Worm (Caenorhabditis elegans) whole organism, early embryonic: ENCODE measurements around the gene B0252.3.
A peak's percentile ranks its signal among the peaks of the same experiment; 100 is the strongest.

Experiments
- B0310.2 ChIP-seq: sonication (generic microtip); optimal IDR thresholded peaks from 2 replicates; lab custom pipeline; 2016; ENCODE audit warnings: mild to moderate bottlenecking, missing genetic modification characterization, missing compliant biosample characterization
- F13C5.2 ChIP-seq: sonication (generic microtip); optimal IDR thresholded peaks from 2 replicates; lab custom pipeline; 2017; ENCODE audit warnings: mild to moderate bottlenecking, missing genetic modification characterization, inconsistent platforms, missing compliant biosample characterization
- aly-1 ChIP-seq: sonication (generic microtip); optimal IDR thresholded peaks from 2 replicates; lab custom pipeline; 2016; ENCODE audit warnings: missing genetic modification characterization, missing compliant biosample characterization
- ama-1 ChIP-seq: fragments of 150-350 bp; optimal IDR thresholded peaks from 2 replicates; lab custom pipeline; 2014
- ceh-13 ChIP-seq: fragments of 200-800 bp; sonication (Bioruptor generic); optimal IDR thresholded peaks from 2 replicates; lab custom pipeline; 2018; ENCODE audit warnings: mild to moderate bottlenecking, missing genetic modification characterization, missing compliant biosample characterization
- ceh-36 ChIP-seq: sonication (generic microtip); optimal IDR thresholded peaks from 2 replicates; lab custom pipeline; 2016; ENCODE audit warnings: missing genetic modification characterization, inconsistent platforms, missing compliant biosample characterization
- ets-7 ChIP-seq: sonication (generic microtip); optimal IDR thresholded peaks from 2 replicates; lab custom pipeline; 2016; ENCODE audit warnings: missing genotype, missing genetic modification characterization, missing compliant biosample characterization
- flt-1 ChIP-seq: fragments of 200-800 bp; sonication (Bioruptor generic); IDR thresholded peaks from 2 replicates; pipeline ENCODE4 v1.3.6; 2022; ENCODE audit warnings: missing genetic modification characterization, missing compliant biosample characterization
- hmbx-1 ChIP-seq: sonication (generic microtip); optimal IDR thresholded peaks from 2 replicates; lab custom pipeline; 2016; ENCODE audit warnings: mild to moderate bottlenecking, missing genetic modification characterization, missing compliant biosample characterization
- hmg-4 ChIP-seq: fragments of 200-800 bp; sonication (Bioruptor generic); optimal IDR thresholded peaks from 2 replicates; lab custom pipeline; 2018; ENCODE audit warnings: mild to moderate bottlenecking, missing genetic modification characterization, missing compliant biosample characterization
- hnd-1 ChIP-seq: sonication (generic microtip); optimal IDR thresholded peaks from 2 replicates; lab custom pipeline; 2016; ENCODE audit warnings: missing genetic modification characterization, missing compliant biosample characterization
- pes-1 ChIP-seq: fragments of 200-800 bp; sonication (Bioruptor generic); IDR thresholded peaks from 2 replicates; pipeline ENCODE4 v1.3.6; 2022; ENCODE audit warnings: missing genetic modification reagents, missing genetic modification characterization, missing compliant biosample characterization
- scrt-1 ChIP-seq: fragments of 200-800 bp; sonication (Bioruptor generic); IDR thresholded peaks from 2 replicates; pipeline ENCODE4 v1.3.6; 2022; ENCODE audit warnings: missing genetic modification characterization, missing compliant biosample characterization
- sea-1 ChIP-seq: fragments of 200-800 bp; sonication (Bioruptor generic); conservative IDR thresholded peaks from 2 replicates; pipeline ENCODE4 v1.3.6; 2022; ENCODE audit warnings: missing genetic modification characterization, missing compliant biosample characterization
- tbx-11 ChIP-seq: fragments of 200-800 bp; sonication (Bioruptor generic); IDR thresholded peaks from 2 replicates; pipeline ENCODE4 v1.3.6; 2022; ENCODE audit warnings: missing genetic modification characterization, missing compliant biosample characterization
- tbx-37 ChIP-seq: fragments of 200-800 bp; sonication (Bioruptor generic); conservative IDR thresholded peaks from 2 replicates; pipeline ENCODE4 v1.3.6; 2022; ENCODE audit warnings: missing genetic modification reagents, missing genetic modification characterization, missing compliant biosample characterization
- tra-4 ChIP-seq: sonication (generic microtip); optimal IDR thresholded peaks from 2 replicates; lab custom pipeline; 2017; ENCODE audit warnings: missing genetic modification characterization, missing compliant biosample characterization

The B0252.3 gene

DNA sequence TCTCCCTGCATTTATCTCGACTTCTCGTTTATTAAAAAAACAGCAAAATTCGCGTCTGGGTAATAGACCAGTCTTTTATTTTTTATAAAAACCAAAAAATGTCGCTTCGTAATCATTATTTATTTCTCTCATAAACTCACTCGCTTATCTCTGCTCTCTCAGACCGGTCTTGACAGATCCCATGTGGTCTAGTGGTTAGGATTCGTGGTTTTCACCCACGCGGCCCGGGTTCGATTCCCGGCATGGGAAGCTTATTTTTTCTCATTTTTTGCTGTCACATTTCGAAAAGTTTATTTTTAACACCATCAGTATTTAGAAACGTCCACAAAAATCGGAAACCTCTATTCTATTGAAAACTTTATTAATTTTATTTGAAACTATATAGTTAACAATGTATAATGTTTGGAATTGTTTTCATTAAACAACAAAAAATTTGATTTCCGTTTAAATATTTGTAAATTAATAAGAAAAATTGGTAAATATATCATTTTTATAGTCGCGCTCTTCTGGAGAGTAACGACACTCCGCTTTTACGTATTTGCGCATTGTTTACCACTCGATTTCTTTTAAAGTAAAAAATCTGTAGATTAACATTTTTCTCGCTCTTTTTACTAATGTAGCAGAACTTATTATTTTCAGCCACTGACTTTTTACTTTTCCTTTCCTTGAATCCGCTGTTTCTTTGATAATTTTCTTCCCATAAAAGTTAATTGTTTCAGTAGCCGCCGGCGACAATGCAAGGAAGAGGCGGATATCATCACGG is 9.4 kb downstream of the B0252.3 start, which contains the start of gene hrpl-1:
Gene hrpl-1, plus strand, starts transcription at position 713 of the 763 bp plus-strand sequence.
- peak; percentile 74 for TF ChIP-seq flt-1 (GFP tag; lab: Robert Waterston, UW)
- TF ChIP-seq tra-4, result no peak
- TF ChIP-seq sea-1 (GFP tag; lab: Robert Waterston, UW), result 0 out of 2 replicates have a peak, but pooled peaks have one; percentile 72
- peak; percentile 89 for TF ChIP-seq ceh-36
- no peak for TF ChIP-seq F13C5.2 (tag; lab: Kevin White, UChicago)
- TF ChIP-seq hnd-1 (tag; lab: Kevin White, UChicago), result peak; percentile 3
- peak; percentile 69 for TF ChIP-seq tbx-11
- peak; percentile 80 for TF ChIP-seq scrt-1 (GFP tag; lab: Robert Waterston, UW)
- no peak; the same call in 1 of the 2 replicates for TF ChIP-seq pes-1 (GFP tag; lab: Robert Waterston, UW)
- peak; percentile 63 for TF ChIP-seq hmg-4
- no peak for TF ChIP-seq B0310.2 (tag; lab: Kevin White, UChicago)
- peak; percentile 27 for TF ChIP-seq ceh-13 (GFP tag; lab: Kevin White, UChicago)
- no peak; the same call in 1 of the 2 replicates for TF ChIP-seq tbx-37 (GFP tag; lab: Robert Waterston, UW)
- TF ChIP-seq ama-1, result no peak
- peak; percentile 25 for TF ChIP-seq aly-1 (tag; lab: Kevin White, UChicago)
- peak; percentile 4 for TF ChIP-seq hmbx-1 (tag; lab: Kevin White, UChicago)
- TF ChIP-seq ets-7 (tag; lab: Kevin White, UChicago), result no peak

DNA sequence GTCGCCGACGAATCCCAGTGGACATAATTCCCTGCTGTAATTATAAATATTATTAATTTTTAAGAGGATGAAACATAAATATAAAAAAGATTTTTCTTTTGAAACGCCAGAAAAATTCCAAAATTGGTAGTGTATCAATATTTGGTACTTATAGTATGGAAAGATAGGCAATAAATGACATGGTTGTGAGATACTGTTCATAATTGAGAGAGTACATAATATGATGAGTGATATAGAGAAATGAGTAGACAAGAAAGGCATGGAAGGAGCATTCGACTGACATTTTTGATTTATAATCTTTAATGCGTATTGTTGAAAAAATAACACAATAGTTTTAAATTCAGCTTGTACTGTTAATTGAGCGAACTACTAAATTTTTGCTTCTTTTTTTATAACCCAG is 10.1 kb downstream of the B0252.3 start, which contains the start of gene C44B7.11:
Gene C44B7.11, minus strand, starts transcription at position 34 of the 400 bp plus-strand sequence.
- no peak for TF ChIP-seq hmbx-1 (tag; lab: Kevin White, UChicago)
- no peak for TF ChIP-seq tra-4
- no peak for TF ChIP-seq B0310.2 (tag; lab: Kevin White, UChicago)
- TF ChIP-seq ets-7 (tag; lab: Kevin White, UChicago), result no peak
- no peak for TF ChIP-seq flt-1 (GFP tag; lab: Robert Waterston, UW)

DNA sequence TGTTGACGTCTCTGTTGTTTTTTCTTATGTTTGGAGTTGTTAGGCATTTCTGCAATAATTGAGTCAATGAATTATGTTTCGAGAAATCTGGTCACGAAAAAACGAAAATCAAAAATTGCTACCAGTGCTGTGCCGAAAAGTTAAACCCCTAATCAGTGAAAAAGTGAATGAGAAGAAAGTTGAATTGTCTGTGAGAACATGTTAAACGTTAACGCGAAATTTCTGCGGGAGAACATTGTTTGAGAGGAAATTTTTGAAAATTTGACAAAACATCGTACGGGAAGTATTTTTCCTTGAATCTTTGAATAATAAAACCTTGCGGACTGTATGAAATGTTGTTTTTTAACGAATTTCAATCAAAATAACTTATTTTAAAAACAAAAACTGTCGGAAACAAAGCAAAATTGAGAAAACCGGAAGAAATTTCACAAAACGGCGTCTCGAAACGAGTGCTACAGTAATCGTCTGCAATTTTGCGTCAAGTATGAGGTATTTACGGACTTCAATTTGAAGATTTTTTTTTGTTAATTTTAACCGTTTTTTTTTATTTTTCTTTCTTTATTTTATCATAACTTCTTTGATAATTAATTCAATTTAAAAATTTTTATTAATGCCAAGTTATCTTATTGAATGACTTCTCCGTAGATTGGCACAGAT is 13.8 kb downstream of the B0252.3 start, which contains the start of gene adal-1:
Gene adal-1, minus strand, starts transcription at position 51 of the 657 bp plus-strand sequence.
- TF ChIP-seq flt-1 (GFP tag; lab: Robert Waterston, UW), result no peak
- no peak for TF ChIP-seq ama-1
- TF ChIP-seq ets-7 (tag; lab: Kevin White, UChicago), result no peak
- no peak for TF ChIP-seq B0310.2 (tag; lab: Kevin White, UChicago)
- no peak for TF ChIP-seq sea-1 (GFP tag; lab: Robert Waterston, UW)
- no peak for TF ChIP-seq F13C5.2 (tag; lab: Kevin White, UChicago)
- no peak for TF ChIP-seq scrt-1 (GFP tag; lab: Robert Waterston, UW)
- TF ChIP-seq pes-1 (GFP tag; lab: Robert Waterston, UW), result no peak
- TF ChIP-seq ceh-36, result no peak
- TF ChIP-seq aly-1 (tag; lab: Kevin White, UChicago), result no peak
- TF ChIP-seq ceh-13 (GFP tag; lab: Kevin White, UChicago), result no peak
- TF ChIP-seq tbx-11, result no peak
- no peak for TF ChIP-seq tra-4
- TF ChIP-seq hmg-4, result no peak
- TF ChIP-seq tbx-37 (GFP tag; lab: Robert Waterston, UW), result no peak
- TF ChIP-seq hmbx-1 (tag; lab: Kevin White, UChicago), result no peak
- TF ChIP-seq hnd-1 (tag; lab: Kevin White, UChicago), result no peak

DNA sequence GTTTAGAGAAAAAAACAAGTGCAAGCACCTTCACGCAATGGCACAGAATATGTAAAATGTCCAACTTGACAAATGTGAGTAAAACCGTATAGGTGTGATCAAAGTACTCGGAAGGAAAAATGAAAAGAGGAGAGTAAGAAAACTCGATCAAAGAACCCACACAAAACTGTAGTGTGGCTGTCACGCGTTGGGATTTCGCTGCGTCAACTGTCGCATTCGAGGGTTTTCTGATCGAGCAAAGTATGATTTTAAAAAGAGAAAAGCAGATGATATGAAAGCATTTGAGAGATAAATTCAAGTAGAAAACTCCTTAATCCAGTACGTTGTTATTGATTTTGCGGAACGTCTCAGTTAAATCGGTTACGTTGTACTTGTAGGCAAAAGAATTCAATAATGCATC is 15.7 kb downstream of the B0252.3 start:
- TF ChIP-seq ceh-36 (no peak), tra-4 (no peak), pes-1 (GFP tag; lab: Robert Waterston, UW) (no peak), hnd-1 (tag; lab: Kevin White, UChicago) (no peak), B0310.2 (tag; lab: Kevin White, UChicago) (no peak), tbx-11 (no peak), tbx-37 (GFP tag; lab: Robert Waterston, UW) (no peak), sea-1 (GFP tag; lab: Robert Waterston, UW) (no peak), flt-1 (GFP tag; lab: Robert Waterston, UW) (no peak), ceh-13 (GFP tag; lab: Kevin White, UChicago) (no peak)

DNA sequence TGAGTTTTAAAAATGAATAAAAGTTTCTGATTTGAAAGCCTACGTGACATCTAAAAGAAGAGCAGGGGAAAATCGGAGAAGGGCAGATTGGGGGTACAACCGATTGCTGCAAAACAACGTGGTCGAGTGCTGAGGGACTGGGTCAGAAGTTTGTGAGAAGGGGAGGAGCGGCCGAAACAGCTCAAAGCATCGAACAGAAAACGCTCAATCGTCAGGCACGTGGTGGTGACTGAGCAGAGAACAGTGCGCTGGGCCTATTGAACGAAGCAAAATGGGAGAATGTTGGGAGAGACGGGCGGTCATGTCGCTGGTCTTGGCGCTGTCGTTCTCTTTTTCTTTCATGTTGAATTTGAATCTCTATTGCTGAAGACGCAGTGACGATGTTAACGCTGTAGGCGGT is 16.4 kb downstream of the B0252.3 start:
- TF ChIP-seq pes-1 (GFP tag; lab: Robert Waterston, UW) (no peak), ceh-36 (no peak), hmbx-1 (tag; lab: Kevin White, UChicago) (no peak), aly-1 (tag; lab: Kevin White, UChicago) (no peak), tbx-11 (no peak), ama-1 (no peak), ets-7 (tag; lab: Kevin White, UChicago) (no peak)

DNA sequence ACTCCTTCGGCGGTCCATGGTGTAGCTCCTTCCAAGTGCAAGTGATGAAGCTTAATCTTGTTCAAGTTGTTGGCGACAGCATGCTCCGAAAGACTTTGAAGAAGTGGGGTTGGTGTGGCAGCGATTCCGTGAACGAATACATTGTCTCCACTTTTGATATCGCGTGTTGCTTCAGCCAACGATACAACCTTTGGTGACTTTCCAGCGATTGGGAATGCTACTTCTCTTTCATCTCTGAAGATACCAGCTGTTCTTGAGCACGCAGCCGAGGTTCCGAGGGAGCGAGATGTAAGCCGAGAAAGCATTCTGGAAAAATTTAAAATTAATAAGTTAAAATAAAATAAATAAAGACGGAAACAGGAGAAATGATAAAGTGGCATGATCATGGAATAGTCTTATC is 17.5 kb downstream of the B0252.3 start, which contains the start of gene acer-1:
Gene acer-1, minus strand, starts transcription at position 306 of the 400 bp plus-strand sequence.
- TF ChIP-seq pes-1 (GFP tag; lab: Robert Waterston, UW) (no peak), ets-7 (tag; lab: Kevin White, UChicago) (no peak), B0310.2 (tag; lab: Kevin White, UChicago) (no peak), hnd-1 (tag; lab: Kevin White, UChicago) (no peak), tbx-37 (GFP tag; lab: Robert Waterston, UW) (no peak), hmg-4 (no peak), hmbx-1 (tag; lab: Kevin White, UChicago) (no peak), aly-1 (tag; lab: Kevin White, UChicago) (no peak), scrt-1 (GFP tag; lab: Robert Waterston, UW) (no peak), tra-4 (no peak), ceh-13 (GFP tag; lab: Kevin White, UChicago) (no peak), sea-1 (GFP tag; lab: Robert Waterston, UW) (no peak), tbx-11 (no peak), flt-1 (GFP tag; lab: Robert Waterston, UW) (no peak), ceh-36 (no peak), ama-1 (no peak), F13C5.2 (tag; lab: Kevin White, UChicago) (no peak)
